Fruit fly (Drosophila melanogaster): ENCODE measurements around the gene Daxx.
A peak's percentile ranks its signal among the peaks of the same experiment; 100 is the strongest.

Gene Daxx

dm6 chr2L:6447581-6448333, 33.0 kb upstream of the Daxx start:
- no peak for TF ChIP-seq Eip74EF (GFP tag; optimal IDR thresholded peaks at IDR 0.05)
- peak; percentile 22 for TF ChIP-seq run (tag; optimal IDR thresholded peaks at IDR 0.05)
- no peak for TF ChIP-seq CG9876 (GFP tag; optimal IDR thresholded peaks at IDR 0.05)
- no peak for TF ChIP-seq CG32532 (GFP tag; IDR thresholded peaks at IDR 0.05)
- TF ChIP-seq twi (tag; optimal IDR thresholded peaks at IDR 0.05), result no peak
- no peak for TF ChIP-seq pita (GFP tag; optimal IDR thresholded peaks at IDR 0.05)
- no peak for TF ChIP-seq CG33213 (GFP tag; optimal IDR thresholded peaks at IDR 0.05)
- peak; percentile 41; the same call in 1 of the 2 replicates for TF ChIP-seq Dref (GFP tag; IDR thresholded peaks at IDR 0.05)
- no peak for TF ChIP-seq lilli (GFP tag; optimal IDR thresholded peaks at IDR 0.05)
- peak; percentile 34 for TF ChIP-seq CG15514 (GFP tag; optimal IDR thresholded peaks at IDR 0.05)
- TF ChIP-seq nom (GFP tag; optimal IDR thresholded peaks at IDR 0.05), result peak; percentile 78
- no peak for TF ChIP-seq CG8281 (tag; optimal IDR thresholded peaks at IDR 0.05)
- TF ChIP-seq CG17912 (GFP tag; optimal IDR thresholded peaks at IDR 0.05), result peak; percentile 13
- no peak for TF ChIP-seq odd (GFP tag; optimal IDR thresholded peaks at IDR 0.05)
- TF ChIP-seq BtbVII (GFP tag; optimal IDR thresholded peaks at IDR 0.05), result peak; percentile 18
- no peak for TF ChIP-seq Hr39 (optimal IDR thresholded peaks at IDR 0.05)
- no peak for TF ChIP-seq wek (GFP tag; optimal IDR thresholded peaks at IDR 0.05)
- no peak for TF ChIP-seq ewg (GFP tag; optimal IDR thresholded peaks at IDR 0.05)
- TF ChIP-seq lmd (GFP tag; IDR thresholded peaks at IDR 0.05), result no peak
- no peak for TF ChIP-seq Nf-YB (GFP tag; optimal IDR thresholded peaks at IDR 0.05)
- peak; percentile 75 for TF ChIP-seq grn (GFP tag; optimal IDR thresholded peaks at IDR 0.05)
- TF ChIP-seq CG5180 (GFP tag; optimal IDR thresholded peaks at IDR 0.05), result peak; percentile 99
- TF ChIP-seq D19A (tag; optimal IDR thresholded peaks at IDR 0.05), result no peak
- TF ChIP-seq CG14965 (GFP tag; optimal IDR thresholded peaks at IDR 0.05; ENCODE audit: borderline replicate concordance), result no peak
- TF ChIP-seq Dll (GFP tag; IDR thresholded peaks at IDR 0.05; ENCODE audit: partially characterized antibody), result no peak
- TF ChIP-seq fd64A (GFP tag; optimal IDR thresholded peaks at IDR 0.05), result no peak
- TF ChIP-seq CG34376 (GFP tag; optimal IDR thresholded peaks at IDR 0.05), result peak; percentile 75
- no peak for TF ChIP-seq CG11723 (GFP tag; optimal IDR thresholded peaks at IDR 0.05)
- TF ChIP-seq CG8924 (tag; optimal IDR thresholded peaks at IDR 0.05), result no peak
- no peak for TF ChIP-seq eve (GFP tag; optimal IDR thresholded peaks at IDR 0.05)
- no peak for TF ChIP-seq NC2β (GFP tag; optimal IDR thresholded peaks at IDR 0.05)
- TF ChIP-seq sob (GFP tag; IDR thresholded peaks at IDR 0.05), result no peak
- peak; percentile 5 for TF ChIP-seq pzg (GFP tag; optimal IDR thresholded peaks at IDR 0.05)
- no peak for TF ChIP-seq CG11696 (GFP tag; IDR thresholded peaks at IDR 0.05)
- no peak for TF ChIP-seq Trl (optimal IDR thresholded peaks at IDR 0.05)
- no peak for TF ChIP-seq Trl (GFP tag; optimal IDR thresholded peaks at IDR 0.05)
- no peak for TF ChIP-seq hth (optimal IDR thresholded peaks at IDR 0.05)
- TF ChIP-seq sim (GFP tag; IDR thresholded peaks at IDR 0.05), result no peak
- peak; percentile 14 for TF ChIP-seq MESR4 (GFP tag; optimal IDR thresholded peaks at IDR 0.05)
- no peak for TF ChIP-seq disco-r (GFP tag; optimal IDR thresholded peaks at IDR 0.05)
- no peak for TF ChIP-seq CG7372 (GFP tag; IDR thresholded peaks at IDR 0.05)
- no peak for TF ChIP-seq NfI (GFP tag; optimal IDR thresholded peaks at IDR 0.05)
- no peak for TF ChIP-seq hkb (optimal IDR thresholded peaks at IDR 0.05)
- TF ChIP-seq hkb (GFP tag; IDR thresholded peaks at IDR 0.05), result no peak
- no peak for TF ChIP-seq cad (GFP tag; optimal IDR thresholded peaks at IDR 0.05)
- TF ChIP-seq Mad (GFP tag; optimal IDR thresholded peaks at IDR 0.05), result no peak
- TF ChIP-seq insv (GFP tag; optimal IDR thresholded peaks at IDR 0.05), result no peak
- 0 out of 3 replicates have a peak, but pooled peaks have one; percentile 26 for TF ChIP-seq HLH4C (GFP tag; IDR thresholded peaks at IDR 0.05; ENCODE audit: partially characterized antibody)
- no peak for TF ChIP-seq bigmax (GFP tag; optimal IDR thresholded peaks at IDR 0.05)
- TF ChIP-seq sug (tag; optimal IDR thresholded peaks at IDR 0.05), result peak; percentile 88
- no peak for TF ChIP-seq CG7839 (tag; optimal IDR thresholded peaks at IDR 0.05)

Measured in whole organism, embryonic.